Fruit fly (Drosophila melanogaster): ENCODE measurements around the gene rost.

dm6 chr2L:8957152-8957551 lies 32.2 kb downstream of the rost start:
- TF ChIP-seq vri (GFP tag; optimal IDR thresholded peaks at IDR 0.05): no peak
- TF ChIP-seq CG32006 (GFP tag; optimal IDR thresholded peaks at IDR 0.05): no peak
- TF ChIP-seq net (GFP tag; optimal IDR thresholded peaks at IDR 0.05): no peak
- no peak for TF ChIP-seq fd59A (GFP tag; optimal IDR thresholded peaks at IDR 0.05)
- TF ChIP-seq Ets21C (GFP tag; optimal IDR thresholded peaks at IDR 0.05): no peak
- TF ChIP-seq OdsH (GFP tag; optimal IDR thresholded peaks at IDR 0.05): no peak
- no peak for TF ChIP-seq Gug (GFP tag; IDR thresholded peaks at IDR 0.05)
- no peak for TF ChIP-seq Ets96B (tag; optimal IDR thresholded peaks at IDR 0.05)

Data from whole organism, prepupa.